Worm (Caenorhabditis elegans): Measurements from ENCODE around the gene F10D2.10.

Gene F10D2.10

ce11 chrV:7166709-7167108 lies 10.7 kb upstream of the F10D2.10 start, which contains the start of gene ugt-36:
TSS of gene ugt-36 (plus strand) at chrV:7167009.
- no peak for TF ChIP-seq C06A6.2 (GFP tag; conservative IDR thresholded peaks at IDR 0.05)
- no peak for TF ChIP-seq sea-2 (GFP tag; IDR thresholded peaks at IDR 0.05)
- no peak for TF ChIP-seq zfh-2 (GFP tag; conservative IDR thresholded peaks at IDR 0.05)
- TF ChIP-seq ets-4 (GFP tag; optimal IDR thresholded peaks at IDR 0.05), result no peak
- TF ChIP-seq attf-3 (GFP tag; conservative IDR thresholded peaks at IDR 0.05), result no peak
- no peak for TF ChIP-seq snpc-1.1 (tag; optimal IDR thresholded peaks at IDR 0.05; ENCODE audit: insufficient read depth)
- no peak for TF ChIP-seq Y56A3A.18 (GFP tag; IDR thresholded peaks at IDR 0.05)

- TF ChIP-seq madf-3 (GFP tag; IDR thresholded peaks at IDR 0.05), result no peak
- TF ChIP-seq cebp-2 (GFP tag; IDR thresholded peaks at IDR 0.05), result no peak
- no peak for TF ChIP-seq unc-130 (GFP tag; optimal IDR thresholded peaks at IDR 0.05)
- no peak for TF ChIP-seq ztf-22 (GFP tag; optimal IDR thresholded peaks at IDR 0.05)
- no peak for TF ChIP-seq nhr-179 (tag; optimal IDR thresholded peaks at IDR 0.05)
- no peak for TF ChIP-seq atf-7 (tag; optimal IDR thresholded peaks at IDR 0.05)
- TF ChIP-seq nhr-120 (GFP tag; IDR thresholded peaks at IDR 0.05), result no peak
Measured at ce11 chrV:7164210-7164609, 8.2 kb upstream of the F10D2.10 start, which contains the start of gene srh-83. TSS of gene srh-83 (plus strand) at chrV:7164510.

ce11 chrV:7163477-7164114 lies 7.6 kb upstream of the F10D2.10 start, which contains the start of gene ugt-41:
TSS of gene ugt-41 (minus strand) at chrV:7163595.
- peak; percentile 18 for TF ChIP-seq lin-40 (tag; optimal IDR thresholded peaks at IDR 0.05)
- TF ChIP-seq unc-130 (GFP tag; optimal IDR thresholded peaks at IDR 0.05), result no peak
- TF ChIP-seq bed-2 (GFP tag; IDR thresholded peaks at IDR 0.05), result no peak
- peak; percentile 42 for TF ChIP-seq nhr-80 (tag; optimal IDR thresholded peaks at IDR 0.05)
- no peak for TF ChIP-seq ets-4 (GFP tag; optimal IDR thresholded peaks at IDR 0.05)
- no peak for TF ChIP-seq hmg-1.2 (GFP tag; IDR thresholded peaks at IDR 0.05)
- no peak for TF ChIP-seq rpc-1 (optimal IDR thresholded peaks at IDR 0.05)
- no peak for TF ChIP-seq rpc-1 (tag; optimal IDR thresholded peaks at IDR 0.05)
- TF ChIP-seq unc-62 (GFP tag; optimal IDR thresholded peaks at IDR 0.05), result peak; percentile 85
- no peak for TF ChIP-seq F23B12.7 (tag; optimal IDR thresholded peaks at IDR 0.05; ENCODE audit: insufficient read depth)
- no peak for TF ChIP-seq hlh-26 (GFP tag; conservative IDR thresholded peaks at IDR 0.05)

ce11 chrV:7159391-7159790 lies 3.4 kb upstream of the F10D2.10 start, which contains the start of gene str-204:
TSS of gene str-204 (plus strand) at chrV:7159691.
- TF ChIP-seq ztf-28 (GFP tag; IDR thresholded peaks at IDR 0.05), result no peak
- TF ChIP-seq Y79H2A.3 (GFP tag; conservative IDR thresholded peaks at IDR 0.05), result no peak
- no peak for TF ChIP-seq lag-1 (GFP tag; IDR thresholded peaks at IDR 0.05)

ce11 chrV:7157089-7157488 lies 1.1 kb upstream of the F10D2.10 start, which contains the start of gene ugt-39:
TSS of gene ugt-39 (plus strand) at chrV:7157142.
- TF ChIP-seq hmg-20 (GFP tag; IDR thresholded peaks at IDR 0.05) (no peak), unc-62 (GFP tag; optimal IDR thresholded peaks at IDR 0.05) (peak; percentile 14), ekl-4 (GFP tag; IDR thresholded peaks at IDR 0.05) (no peak), ztf-26 (tag; optimal IDR thresholded peaks at IDR 0.05) (no peak), nhr-90 (tag; optimal IDR thresholded peaks at IDR 0.05) (no peak), nhr-120 (GFP tag; IDR thresholded peaks at IDR 0.05) (no peak), nhr-27 (tag; optimal IDR thresholded peaks at IDR 0.05) (no peak), ZK185.1 (tag; optimal IDR thresholded peaks at IDR 0.05; ENCODE audit: poor library complexity, severe bottlenecking) (no peak), rpc-1 (optimal IDR thresholded peaks at IDR 0.05) (no peak), rpc-1 (tag; optimal IDR thresholded peaks at IDR 0.05) (no peak), nhr-80 (tag; optimal IDR thresholded peaks at IDR 0.05) (peak; percentile 76), zfh-2 (GFP tag; conservative IDR thresholded peaks at IDR 0.05) (no peak), dpff-1 (tag; optimal IDR thresholded peaks at IDR 0.05) (no peak), attf-5 (GFP tag; optimal IDR thresholded peaks at IDR 0.05) (no peak), B0336.3 (GFP tag; IDR thresholded peaks at IDR 0.05) (no peak)

Measured in whole organism, young adult.